Fruit fly (Drosophila melanogaster) whole organism, prepupa: ENCODE results near the gene CG6761.

ENCODE experiments used
- CG8119 ChIP-seq: fragments of 200-800 bp; sonication (Bioruptor generic); IDR thresholded peaks from 3 replicates; pipeline ENCODE4 v1.3.6; 2022; ENCODE audit warnings: missing biosample characterization, missing genetic modification characterization
- Sox14 ChIP-seq: fragments of 200-800 bp; sonication (Bioruptor generic); optimal IDR thresholded peaks from 3 replicates; lab custom pipeline; 2016; ENCODE audit warnings: missing biosample characterization, missing genetic modification characterization
- dac ChIP-seq: fragments of 200-800 bp; sonication (Bioruptor generic); optimal IDR thresholded peaks from 2 replicates; lab custom pipeline; 2017; ENCODE audit warnings: missing biosample characterization, mild to moderate bottlenecking, missing genetic modification characterization

DNA sequence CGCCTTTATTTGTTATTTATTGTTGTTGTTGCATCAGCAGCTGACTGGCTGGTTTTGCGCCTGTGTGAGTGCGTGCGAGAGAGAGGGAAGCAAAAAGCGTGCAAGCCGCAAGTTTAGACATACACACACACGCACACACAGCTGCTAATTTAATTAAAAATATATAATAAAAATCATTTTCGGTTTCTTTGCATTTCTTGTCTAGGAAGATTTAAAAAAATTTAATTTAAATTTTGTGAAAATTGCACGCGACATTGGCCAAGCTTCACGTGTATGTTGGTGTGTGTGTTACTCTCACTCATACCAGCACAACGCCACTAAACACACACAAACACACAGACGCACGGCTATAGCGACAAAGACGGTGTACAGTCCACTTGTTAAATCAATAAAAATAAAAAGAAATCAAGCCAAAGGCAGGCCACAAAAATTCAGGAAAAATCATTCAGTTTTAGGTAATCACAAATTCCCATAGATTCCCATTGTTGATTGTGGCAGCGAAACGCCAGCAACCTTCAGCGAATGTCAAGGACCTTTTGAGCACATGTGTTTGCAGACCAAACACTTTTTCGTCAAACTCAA is 9.8 kb downstream of the CG6761 start:
- no peak for TF ChIP-seq Sox14 (GFP tag; lab: Kevin White, UChicago)
- TF ChIP-seq CG8119: peak; percentile 43; the same call in 2 of the 3 replicates
- no peak for TF ChIP-seq dac (GFP tag; lab: Kevin White, UChicago)
